Worm (Caenorhabditis elegans) whole organism, L4 larva: ENCODE measurements around the gene C55C3.73.

Experiments
- R02D3.7 ChIP-seq: fragments of 150-350 bp; sonication (generic microtip); optimal IDR thresholded peaks from 3 replicates; lab custom pipeline; 2014; ENCODE audit warnings: missing biosample characterization, missing genetic modification characterization
- T26A8.4 ChIP-seq: fragments of 200-800 bp; sonication (Bioruptor generic); IDR thresholded peaks from 2 replicates; pipeline ENCODE4 v1.3.6; 2022; ENCODE audit warnings: missing genetic modification characterization, missing compliant biosample characterization
- Y105C5A.15 ChIP-seq: fragments of 200-800 bp; sonication (Bioruptor generic); IDR thresholded peaks from 2 replicates; pipeline ENCODE4 v1.3.6; 2022; ENCODE audit warnings: missing genetic modification characterization, missing compliant biosample characterization
- Y5F2A.4 ChIP-seq: fragments of 200-800 bp; sonication (Bioruptor generic); optimal IDR thresholded peaks from 2 replicates; lab custom pipeline; 2018; ENCODE audit warnings: mild to moderate bottlenecking, missing genetic modification characterization, missing compliant biosample characterization
- Y75B8A.6 ChIP-seq: fragments of 200-800 bp; sonication (Bioruptor generic); IDR thresholded peaks from 2 replicates; pipeline ENCODE4 v1.3.6; 2022; ENCODE audit warnings: missing genetic modification reagents, missing genetic modification characterization, missing compliant biosample characterization
- ZK546.5 ChIP-seq, 2 experiments: sonication (generic microtip); optimal IDR thresholded peaks; 2 replicates each; lab custom pipeline; 2017; ENCODE audit warnings: missing biosample characterization in 2 of 2, missing genetic modification characterization in 2 of 2
- aha-1 ChIP-seq: fragments of 150-350 bp; peaks from one replicate; lab custom pipeline; 2014; ENCODE audit warnings: missing biosample characterization, missing genetic modification characterization
- ceh-44 ChIP-seq: fragments of 200-800 bp; sonication (Bioruptor generic); IDR thresholded peaks from 2 replicates; pipeline ENCODE4 v1.3.6; 2022; ENCODE audit warnings: missing genetic modification reagents, missing genetic modification characterization, missing compliant biosample characterization
- daf-16 ChIP-seq, 3 experiments: sonication (generic microtip); optimal IDR thresholded peaks; 2 replicates each; lab custom pipeline; 2016 to 2017; ENCODE audit warnings: missing genetic modification characterization in 3 of 3, missing genetic modification reagents in 3 of 3, mild to moderate bottlenecking in 2 of 3, missing compliant biosample characterization in 2 of 3, missing biosample characterization in 1 of 3, moderate library complexity in 1 of 3
- daf-19 ChIP-seq: fragments of 200-800 bp; sonication (Bioruptor generic); conservative IDR thresholded peaks from 2 replicates; pipeline ENCODE4 v1.3.6; 2022; ENCODE audit warnings: missing genetic modification characterization, missing compliant biosample characterization
- dmd-6 ChIP-seq: fragments of 200-800 bp; sonication (Bioruptor generic); IDR thresholded peaks from 2 replicates; pipeline ENCODE4 v1.3.6; 2022; ENCODE audit warnings: missing genetic modification reagents, missing genetic modification characterization, missing compliant biosample characterization
- dmd-9 ChIP-seq: fragments of 200-800 bp; sonication (Bioruptor generic); IDR thresholded peaks from 2 replicates; pipeline ENCODE4 v1.3.6; 2022; ENCODE audit warnings: missing genetic modification reagents, missing genetic modification characterization, missing compliant biosample characterization
- dve-1 ChIP-seq: sonication (generic microtip); optimal IDR thresholded peaks from 2 replicates; lab custom pipeline; 2017; ENCODE audit warnings: antibody characterized with exemption, mild to moderate bottlenecking, missing genetic modification characterization, missing compliant biosample characterization; ENCODE audit not compliant: insufficient read depth
- egl-43 ChIP-seq: fragments of 200-800 bp; sonication (Bioruptor generic); IDR thresholded peaks from 2 replicates; pipeline ENCODE4 v1.3.6; 2022; ENCODE audit warnings: missing genetic modification reagents, missing genetic modification characterization, missing compliant biosample characterization
- gei-8 ChIP-seq: fragments of 200-800 bp; sonication (Bioruptor generic); optimal IDR thresholded peaks from 2 replicates; lab custom pipeline; 2018; ENCODE audit warnings: mild to moderate bottlenecking, missing genetic modification characterization, missing compliant biosample characterization
- hif-1 ChIP-seq, 2 experiments: sonication (generic microtip); optimal IDR thresholded peaks; 2 replicates each; lab custom pipeline; 2016 to 2017; ENCODE audit warnings: missing compliant biosample characterization in 2 of 2, missing genetic modification characterization in 2 of 2, missing genetic modification reagents in 2 of 2, missing genotype in 2 of 2, mild to moderate bottlenecking in 1 of 2
- hlh-11 ChIP-seq: fragments of 200-800 bp; sonication (Bioruptor generic); optimal IDR thresholded peaks from 2 replicates; lab custom pipeline; 2018; ENCODE audit warnings: mild to moderate bottlenecking, missing genetic modification characterization, missing compliant biosample characterization
- lin-1 ChIP-seq: fragments of 200-800 bp; sonication (Bioruptor generic); IDR thresholded peaks from 2 replicates; pipeline ENCODE4 v1.3.6; 2022; ENCODE audit warnings: missing genetic modification reagents, missing genetic modification characterization, missing compliant biosample characterization
- lin-29 ChIP-seq: fragments of 200-800 bp; sonication (Bioruptor generic); IDR thresholded peaks from 2 replicates; pipeline ENCODE4 v1.3.6; 2022; ENCODE audit warnings: missing genetic modification reagents, missing genetic modification characterization, missing compliant biosample characterization
- lir-3 ChIP-seq: sonication (generic microtip); optimal IDR thresholded peaks from 2 replicates; lab custom pipeline; 2016; ENCODE audit warnings: mild to moderate bottlenecking, missing genetic modification characterization, missing compliant biosample characterization
- mxl-3 ChIP-seq: fragments of 200-800 bp; sonication (Bioruptor generic); optimal IDR thresholded peaks from 2 replicates; lab custom pipeline; 2018; ENCODE audit warnings: mild to moderate bottlenecking, missing genetic modification characterization, missing compliant biosample characterization
- nhr-102 ChIP-seq: sonication (generic microtip); optimal IDR thresholded peaks from 2 replicates; lab custom pipeline; 2016; ENCODE audit warnings: mild to moderate bottlenecking, missing genetic modification characterization, moderate library complexity, missing compliant biosample characterization
- nhr-111 ChIP-seq: fragments of 200-800 bp; sonication (Bioruptor generic); optimal IDR thresholded peaks from 2 replicates; lab custom pipeline; 2018; ENCODE audit warnings: mild to moderate bottlenecking, missing genetic modification characterization, missing compliant biosample characterization
- nhr-25 ChIP-seq: sonication (generic microtip); optimal IDR thresholded peaks from 2 replicates; lab custom pipeline; 2017; ENCODE audit warnings: missing genetic modification characterization, mild to moderate bottlenecking, missing compliant biosample characterization, antibody characterized with exemption, moderate library complexity, borderline replicate concordance; ENCODE audit not compliant: insufficient read depth
- nhr-28 ChIP-seq: fragments of 150-350 bp; optimal IDR thresholded peaks from 2 replicates; lab custom pipeline; 2014; ENCODE audit warnings: missing biosample characterization, missing genetic modification characterization
- nhr-48 ChIP-seq: sonication (generic microtip); optimal IDR thresholded peaks from 2 replicates; lab custom pipeline; 2016; ENCODE audit warnings: mild to moderate bottlenecking, missing genetic modification characterization, missing compliant biosample characterization
- nhr-6 ChIP-seq: fragments of 150-350 bp; optimal IDR thresholded peaks from 2 replicates; lab custom pipeline; 2014; ENCODE audit warnings: missing biosample characterization, missing genetic modification characterization
- nhr-77 ChIP-seq: fragments of 150-350 bp; optimal IDR thresholded peaks from 2 replicates; lab custom pipeline; 2014; ENCODE audit warnings: missing biosample characterization, missing genetic modification characterization
- pha-4 ChIP-seq, 2 experiments: fragments of 150-350 bp in 1 of 2; fragments of 200-800 bp in 1 of 2; sonication (Bioruptor generic) in 1 of 2; IDR thresholded peaks in 1 of 2; optimal IDR thresholded peaks in 1 of 2; 2 replicates each; pipeline versions ENCODE4 v1.3.6 to Lab custom; 2014 to 2022; ENCODE audit warnings: missing genetic modification characterization in 2 of 2, missing genetic modification reagents in 2 of 2, missing biosample characterization in 1 of 2, missing compliant biosample characterization in 1 of 2
- php-3 ChIP-seq: fragments of 200-800 bp; sonication (Bioruptor generic); IDR thresholded peaks from 2 replicates; pipeline ENCODE4 v1.3.6; 2022; ENCODE audit warnings: missing genetic modification reagents, missing genetic modification characterization, missing compliant biosample characterization
- pqm-1 ChIP-seq: sonication (generic microtip); optimal IDR thresholded peaks from 2 replicates; lab custom pipeline; 2017; ENCODE audit warnings: missing biosample characterization, missing genetic modification characterization
- rbr-2 ChIP-seq: sonication (generic microtip); optimal IDR thresholded peaks from 2 replicates; lab custom pipeline; 2016; ENCODE audit warnings: missing genotype, missing genetic modification characterization, missing compliant biosample characterization
- spr-3 ChIP-seq: fragments of 200-800 bp; sonication (Bioruptor generic); optimal IDR thresholded peaks from 2 replicates; lab custom pipeline; 2018; ENCODE audit warnings: mild to moderate bottlenecking, missing genetic modification characterization, missing compliant biosample characterization
- unc-62 ChIP-seq, 3 experiments: fragments of 150-350 bp in 1 of 3; sonication (generic microtip); optimal IDR thresholded peaks in 2 of 3; peaks in 1 of 3; 1 replicate in 1 of 3; 2 replicates in 2 of 3; lab custom pipeline; 2014 to 2017; ENCODE audit warnings: missing biosample characterization in 3 of 3, missing genetic modification characterization in 3 of 3, missing genetic modification reagents in 3 of 3, missing genotype in 1 of 3
- vab-7 ChIP-seq: fragments of 200-800 bp; sonication (Bioruptor generic); IDR thresholded peaks from 2 replicates; pipeline ENCODE4 v1.3.6; 2022; ENCODE audit warnings: missing genetic modification reagents, missing genetic modification characterization, missing compliant biosample characterization

The C55C3.73 gene

ce11 chrIV:5655966-5656389 lies 47.3 kb downstream of the C55C3.73 start (continued):
- TF ChIP-seq lir-3 (no peak), Y5F2A.4 (no peak), ceh-44 (GFP tag; lab: Robert Waterston, UW) (no peak), dmd-9 (no peak), lin-29 (GFP tag; lab: Robert Waterston, UW) (no peak), Y105C5A.15 (GFP tag; lab: Robert Waterston, UW) (no peak), vab-7 (GFP tag; lab: Robert Waterston, UW) (no peak)

ce11 chrIV:5654693-5655092 lies 48.6 kb downstream of the C55C3.73 start:
- TF ChIP-seq daf-19 (no peak), unc-62 (GFP tag; optimal IDR thresholded peaks at IDR 0.05 in 1 of 2; lab: Kevin White, UChicago) (peak in 1 of 2 experiments; percentile 95), unc-62 (tag; optimal IDR thresholded peaks at IDR 0.05; lab: Kevin White, UChicago) (no peak)

- TF ChIP-seq daf-16 (GFP tag; optimal IDR thresholded peaks at IDR 0.05; lab: Kevin White, UChicago) (no peak), daf-16 (tag; optimal IDR thresholded peaks at IDR 0.05; lab: Kevin White, UChicago) (peak; percentile 67), gei-8 (no peak), nhr-25 (tag; lab: Kevin White, UChicago) (no peak), lin-1 (0 out of 2 replicates have a peak, but pooled peaks have one; percentile 39), dmd-6 (GFP tag; lab: Robert Waterston, UW) (peak; percentile 94), Y75B8A.6 (GFP tag; lab: Robert Waterston, UW) (no peak), pqm-1 (peak; percentile 55), nhr-111 (GFP tag; lab: Kevin White, UChicago) (no peak), hif-1 (tag; optimal IDR thresholded peaks at IDR 0.05; lab: Kevin White, UChicago) (peak in 1 of 2 experiments; percentile 34), php-3 (no peak), ZK546.5 (tag; optimal IDR thresholded peaks at IDR 0.05; lab: Kevin White, UChicago) (no peak), T26A8.4 (GFP tag; lab: Robert Waterston, UW) (no peak), nhr-77 (tag; lab: Kevin White, UChicago) (peak; percentile 33), spr-3 (GFP tag; lab: Kevin White, UChicago) (no peak), nhr-48 (tag; lab: Kevin White, UChicago) (peak; percentile 51), nhr-102 (peak; percentile 9), nhr-28 (peak; percentile 11), rbr-2 (tag; lab: Kevin White, UChicago) (no peak), dve-1 (tag; lab: Kevin White, UChicago) (peak; percentile 68), nhr-6 (tag; lab: Kevin White, UChicago) (no peak), egl-43 (no peak), pha-4 (GFP tag; IDR thresholded peaks at IDR 0.05; lab: Robert Waterston, UW) (peak; percentile 12; the same call in 1 of the 2 replicates), pha-4 (tag; optimal IDR thresholded peaks at IDR 0.05; lab: Kevin White, UChicago) (no peak), hlh-11 (tag; lab: Kevin White, UChicago) (peak; percentile 78), mxl-3 (peak; percentile 19)
- TF ChIP-seq, all 104 proteins: peak for 13
Observed at ce11 chrIV:5654203-5654602, 49.0 kb downstream of the C55C3.73 start.

ce11 chrIV:5653649-5654048 lies 49.6 kb downstream of the C55C3.73 start, which contains the start of gene clec-178:
TSS of gene clec-178 (plus strand) at chrIV:5653949.
- TF ChIP-seq aha-1 (tag; lab: Kevin White, UChicago): peak; percentile 63
- no peak for TF ChIP-seq R02D3.7
